Fruit fly (Drosophila melanogaster): ENCODE data around the gene Srrm1.

dm6 chr3L:13015823-13016465 is 20.7 kb upstream of the Srrm1 start, which contains the start of gene CG11267:
- TF ChIP-seq insv (optimal IDR thresholded peaks at IDR 0.05): no peak
- TF ChIP-seq Myc (optimal IDR thresholded peaks at IDR 0.05): no peak
- no peak for TF ChIP-seq h (optimal IDR thresholded peaks at IDR 0.05)
- no peak for TF ChIP-seq ttk (optimal IDR thresholded peaks at IDR 0.05)
- no peak for TF ChIP-seq psq (optimal IDR thresholded peaks at IDR 0.05)

All from Kc167 (cell line).